In genomic region chr3R:24108902-24109389, dm6 we compare ENCODE assay signal across 1 fruit fly cellular context.
TF ChIP-seq lines count a peak whose summit lies in the region.

Gene eIF4EHP, minus strand, starts transcription at chr3R:24108960.
Gene CG18428, plus strand, starts transcription at chr3R:24109336.

TF ChIP-seq in whole organism, embryonic, 481 proteins besides CTCF, POLR2A, EP300 and RAD21 (continued from another document):
- TF ChIP-seq knrl (GFP tag; IDR thresholded peaks at IDR 0.05; lab: Robert Waterston, UW; ENCODE audit: partially characterized antibody) (no peak), CG3281 (GFP tag; optimal IDR thresholded peaks at IDR 0.05; lab: Kevin White, UChicago) (peak; percentile 100), CG9932 (GFP tag; IDR thresholded peaks at IDR 0.05; lab: Robert Waterston, UW) (no peak), CG6765 (GFP tag; optimal IDR thresholded peaks at IDR 0.05; lab: Kevin White, UChicago) (peak; percentile 98), CG14014 (GFP tag; IDR thresholded peaks at IDR 0.05; lab: Robert Waterston, UW) (no peak), CG8924 (tag; optimal IDR thresholded peaks at IDR 0.05; lab: Kevin White, UChicago) (peak; percentile 100), ham (GFP tag; IDR thresholded peaks at IDR 0.05; lab: Robert Waterston, UW) (0 out of 2 replicates have a peak, but pooled peaks have one; percentile 96), sisA (GFP tag; IDR thresholded peaks at IDR 0.05; lab: Robert Waterston, UW) (no peak), pb (GFP tag; optimal IDR thresholded peaks at IDR 0.05; lab: Kevin White, UChicago) (peak; percentile 76), CG15514 (GFP tag; optimal IDR thresholded peaks at IDR 0.05; lab: Kevin White, UChicago) (peak; percentile 95), CHES-1-like (GFP tag; optimal IDR thresholded peaks at IDR 0.05; lab: Kevin White, UChicago) (peak; percentile 87), CG16779 (GFP tag; IDR thresholded peaks at IDR 0.05; lab: Robert Waterston, UW) (no peak), CG2678 (tag; optimal IDR thresholded peaks at IDR 0.05; lab: Kevin White, UChicago) (peak; percentile 100), CG17328 (GFP tag; IDR thresholded peaks at IDR 0.05; lab: Robert Waterston, UW) (no peak), HmgZ (tag; optimal IDR thresholded peaks at IDR 0.05; lab: Kevin White, UChicago) (peak; percentile 99), Gug (GFP tag; IDR thresholded peaks at IDR 0.05; lab: Robert Waterston, UW) (peak; percentile 96), CG9609 (GFP tag; optimal IDR thresholded peaks at IDR 0.05; lab: Kevin White, UChicago) (peak; percentile 73), NC2α (GFP tag; optimal IDR thresholded peaks at IDR 0.05; lab: Kevin White, UChicago) (peak; percentile 48), crc (GFP tag; optimal IDR thresholded peaks at IDR 0.05; lab: Kevin White, UChicago) (peak; percentile 79), CG12391 (tag; optimal IDR thresholded peaks at IDR 0.05; lab: Kevin White, UChicago) (peak; percentile 100), PHDP (tag; optimal IDR thresholded peaks at IDR 0.05; lab: Kevin White, UChicago) (peak; percentile 100), tna (GFP tag; IDR thresholded peaks at IDR 0.05; lab: Robert Waterston, UW; ENCODE audit: partially characterized antibody) (no peak), Hsf (GFP tag; optimal IDR thresholded peaks at IDR 0.05; lab: Kevin White, UChicago) (peak; percentile 92), CG42726 (GFP tag; IDR thresholded peaks at IDR 0.05; lab: Robert Waterston, UW; ENCODE audit: partially characterized antibody) (no peak), CG10147 (GFP tag; optimal IDR thresholded peaks at IDR 0.05; lab: Kevin White, UChicago) (peak; percentile 100), CG10654 (GFP tag; optimal IDR thresholded peaks at IDR 0.05; lab: Kevin White, UChicago) (peak; percentile 98), CG30431 (GFP tag; optimal IDR thresholded peaks at IDR 0.05; lab: Kevin White, UChicago) (peak; percentile 97), ac (GFP tag; optimal IDR thresholded peaks at IDR 0.05; lab: Kevin White, UChicago) (peak; percentile 96), lmd (GFP tag; IDR thresholded peaks at IDR 0.05; lab: Robert Waterston, UW) (no peak), CG15269 (tag; optimal IDR thresholded peaks at IDR 0.05; lab: Kevin White, UChicago) (peak; percentile 100), lov (optimal IDR thresholded peaks at IDR 0.05; lab: Kevin White, UChicago) (no peak), lov (GFP tag; IDR thresholded peaks at IDR 0.05; lab: Robert Waterston, UW) (no peak), NFAT (GFP tag; IDR thresholded peaks at IDR 0.05; lab: Robert Waterston, UW) (peak; percentile 98), Antp (GFP tag; optimal IDR thresholded peaks at IDR 0.05; lab: Kevin White, UChicago) (peak; percentile 83), oc (tag; optimal IDR thresholded peaks at IDR 0.05; lab: Kevin White, UChicago) (peak; percentile 99), Nf-YA (GFP tag; IDR thresholded peaks at IDR 0.05; lab: Robert Waterston, UW) (no peak; the same call in 1 of the 2 replicates), Sry-β (GFP tag; optimal IDR thresholded peaks at IDR 0.05; lab: Kevin White, UChicago) (peak; percentile 75), HLH4C (GFP tag; IDR thresholded peaks at IDR 0.05; lab: Robert Waterston, UW; ENCODE audit: partially characterized antibody) (no peak), hbn (GFP tag; IDR thresholded peaks at IDR 0.05; lab: Robert Waterston, UW; ENCODE audit: partially characterized antibody) (no peak), ftz-f1 (GFP tag; optimal IDR thresholded peaks at IDR 0.05; lab: Kevin White, UChicago) (peak; percentile 48), Dfd (GFP tag; optimal IDR thresholded peaks at IDR 0.05; lab: Kevin White, UChicago) (no peak), TFAM (GFP tag; optimal IDR thresholded peaks at IDR 0.05; lab: Kevin White, UChicago) (peak; percentile 87), Trl (optimal IDR thresholded peaks at IDR 0.05; lab: Kevin White, UChicago) (no peak), Trl (GFP tag; optimal IDR thresholded peaks at IDR 0.05; lab: Kevin White, UChicago) (peak; percentile 84), CG12299 (tag; optimal IDR thresholded peaks at IDR 0.05; lab: Kevin White, UChicago) (peak; percentile 99), insv (GFP tag; optimal IDR thresholded peaks at IDR 0.05; lab: Kevin White, UChicago) (peak in 1 of 2 experiments; percentile 88), CG10565 (GFP tag; optimal IDR thresholded peaks at IDR 0.05; lab: Kevin White, UChicago) (peak; percentile 85), slp2 (GFP tag; optimal IDR thresholded peaks at IDR 0.05; lab: Kevin White, UChicago) (peak; percentile 81), CG10462 (GFP tag; optimal IDR thresholded peaks at IDR 0.05; lab: Kevin White, UChicago) (peak; percentile 97), CG11398 (GFP tag; optimal IDR thresholded peaks at IDR 0.05; lab: Kevin White, UChicago) (peak; percentile 79), CG3065 (GFP tag; optimal IDR thresholded peaks at IDR 0.05; lab: Kevin White, UChicago) (peak; percentile 98), CG2116 (GFP tag; optimal IDR thresholded peaks at IDR 0.05; lab: Kevin White, UChicago) (peak; percentile 89), gcm (GFP tag; optimal IDR thresholded peaks at IDR 0.05; lab: Kevin White, UChicago) (peak; percentile 100), CG15479 (GFP tag; optimal IDR thresholded peaks at IDR 0.05; lab: Kevin White, UChicago) (peak; percentile 71), CG7786 (GFP tag; optimal IDR thresholded peaks at IDR 0.05; lab: Kevin White, UChicago) (peak; percentile 89), Asciz (GFP tag; optimal IDR thresholded peaks at IDR 0.05; lab: Kevin White, UChicago) (peak; percentile 99), chn (GFP tag; optimal IDR thresholded peaks at IDR 0.05; lab: Kevin White, UChicago) (peak; percentile 88), CG16815 (GFP tag; optimal IDR thresholded peaks at IDR 0.05; lab: Kevin White, UChicago) (peak; percentile 99), CG8281 (tag; optimal IDR thresholded peaks at IDR 0.05; lab: Kevin White, UChicago) (peak; percentile 94), CG13287 (GFP tag; IDR thresholded peaks at IDR 0.05; lab: Robert Waterston, UW; ENCODE audit: partially characterized antibody) (no peak), zfh2 (GFP tag; optimal IDR thresholded peaks at IDR 0.05; lab: Kevin White, UChicago) (peak; percentile 89), onecut (GFP tag; IDR thresholded peaks at IDR 0.05; lab: Robert Waterston, UW) (peak; percentile 97), CG10267 (tag; optimal IDR thresholded peaks at IDR 0.05; lab: Kevin White, UChicago) (peak; percentile 100), fd102C (GFP tag; optimal IDR thresholded peaks at IDR 0.05; lab: Kevin White, UChicago) (peak; percentile 91), cad (GFP tag; optimal IDR thresholded peaks at IDR 0.05; lab: Kevin White, UChicago) (no peak), grau (tag; optimal IDR thresholded peaks at IDR 0.05; lab: Kevin White, UChicago) (peak; percentile 100), CG1603 (tag; optimal IDR thresholded peaks at IDR 0.05; lab: Kevin White, UChicago) (peak; percentile 62), br (optimal IDR thresholded peaks at IDR 0.05; lab: Kevin White, UChicago) (no peak), sob (GFP tag; IDR thresholded peaks at IDR 0.05; lab: Robert Waterston, UW) (no peak), tin (GFP tag; optimal IDR thresholded peaks at IDR 0.05; lab: Kevin White, UChicago) (peak; percentile 98), pan (optimal IDR thresholded peaks at IDR 0.05; lab: Kevin White, UChicago) (peak in 1 of 2 experiments; percentile 73), pan (GFP tag; optimal IDR thresholded peaks at IDR 0.05 in 1 of 2, IDR thresholded peaks at IDR 0.05 in 1 of 2) (peak in 1 of 2 experiments; percentile 73), Rfx (GFP tag; IDR thresholded peaks at IDR 0.05; lab: Robert Waterston, UW) (no peak), CG8359 (GFP tag; optimal IDR thresholded peaks at IDR 0.05; lab: Kevin White, UChicago; ENCODE audit: borderline replicate concordance) (peak; percentile 94)
